Worm (Caenorhabditis elegans): ENCODE measurements around the gene gyg-2.

- TF ChIP-seq sea-1 (GFP tag; conservative IDR thresholded peaks at IDR 0.05) (no peak), scrt-1 (GFP tag; IDR thresholded peaks at IDR 0.05) (no peak), pes-1 (GFP tag; IDR thresholded peaks at IDR 0.05) (no peak), tbx-37 (GFP tag; conservative IDR thresholded peaks at IDR 0.05) (no peak), F13C5.2 (tag; optimal IDR thresholded peaks at IDR 0.05) (no peak)
Measured at ce11 chrV:16780554-16780953, 34.5 kb upstream of the gyg-2 start.

Measured in whole organism, early embryonic.